Worm (Caenorhabditis elegans) whole organism, midembryonic: ENCODE data around the gene E02C12.11.
"Not testable (repeated sequence)": the region's sequence is repeated elsewhere in the genome, so short reads cannot be mapped to it uniquely, and the experiment has no call there.

Source experiments
- T22C8.4 ChIP-seq: fragments of 200-800 bp; sonication (Bioruptor generic); IDR thresholded peaks from 2 replicates; pipeline ENCODE4 v1.3.6; 2022; ENCODE audit warnings: missing genetic modification characterization, missing compliant biosample characterization
- cog-1 ChIP-seq: sonication (generic microtip); optimal IDR thresholded peaks from 2 replicates; lab custom pipeline; 2016; ENCODE audit warnings: missing genetic modification characterization, missing compliant biosample characterization
- flt-1 ChIP-seq: fragments of 200-800 bp; sonication (Bioruptor generic); IDR thresholded peaks from 2 replicates; pipeline ENCODE4 v1.3.6; 2022; ENCODE audit warnings: missing genetic modification characterization, missing compliant biosample characterization
- klf-2 ChIP-seq: fragments of 200-800 bp; sonication (Bioruptor generic); conservative IDR thresholded peaks from 2 replicates; pipeline ENCODE4 v1.3.6; 2022; ENCODE audit warnings: missing genetic modification reagents, missing genetic modification characterization, missing compliant biosample characterization
- med-1 ChIP-seq: sonication (generic microtip); optimal IDR thresholded peaks from 2 replicates; lab custom pipeline; 2017; ENCODE audit warnings: missing genetic modification characterization, mild to moderate bottlenecking, missing compliant biosample characterization, antibody characterized with exemption, missing genetic modification reagents; ENCODE audit not compliant: insufficient read depth
- ref-1 ChIP-seq: fragments of 200-800 bp; sonication (Bioruptor generic); conservative IDR thresholded peaks from 2 replicates; pipeline ENCODE4 v1.3.6; 2022; ENCODE audit warnings: missing genetic modification reagents, missing genetic modification characterization, missing compliant biosample characterization
- tab-1 ChIP-seq: fragments of 200-800 bp; sonication (Bioruptor generic); IDR thresholded peaks from 2 replicates; pipeline ENCODE4 v1.3.6; 2022; ENCODE audit warnings: missing genetic modification characterization, missing compliant biosample characterization
- ztf-23 ChIP-seq: fragments of 200-800 bp; sonication (Bioruptor generic); IDR thresholded peaks from 2 replicates; pipeline ENCODE4 v1.3.6; 2022; ENCODE audit warnings: missing genetic modification reagents, missing genetic modification characterization, missing compliant biosample characterization
- ztf-29 ChIP-seq: fragments of 200-800 bp; sonication (Bioruptor generic); IDR thresholded peaks from 2 replicates; pipeline ENCODE4 v1.3.6; 2022; ENCODE audit warnings: missing genetic modification reagents, missing genetic modification characterization, missing compliant biosample characterization

Gene E02C12.11

DNA sequence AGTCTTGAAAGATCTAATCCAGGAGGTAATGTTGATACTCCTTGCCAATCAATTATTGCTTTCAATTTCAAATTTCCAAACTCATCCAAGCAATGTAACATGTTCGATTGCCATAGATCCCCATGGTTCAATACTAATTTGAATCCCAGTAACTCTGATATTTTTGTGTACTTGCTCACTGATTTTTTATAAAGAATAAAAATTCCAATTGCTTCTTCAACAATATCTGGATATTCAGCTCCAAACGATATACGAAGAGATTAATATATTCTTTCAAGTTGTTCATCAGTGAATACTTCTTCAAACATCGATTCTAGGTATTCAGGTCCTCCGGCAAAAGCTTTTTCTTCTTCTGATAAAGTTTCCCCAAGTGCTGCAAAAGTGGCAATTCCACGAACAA is at the start of gene E02C12.11:
Gene E02C12.11, minus strand, starts transcription at position 101 of the 400 bp plus-strand sequence.
- not testable (repeated sequence) for TF ChIP-seq med-1 (GFP tag; lab: Kevin White, UChicago); ref-1 (GFP tag; lab: Robert Waterston, UW); T22C8.4 (GFP tag; lab: Robert Waterston, UW)

- TF ChIP-seq cog-1 (tag; lab: Kevin White, UChicago) (no peak), klf-2 (GFP tag; lab: Robert Waterston, UW) (no peak), T22C8.4 (GFP tag; lab: Robert Waterston, UW) (no peak), ref-1 (GFP tag; lab: Robert Waterston, UW) (no peak), tab-1 (no peak), flt-1 (GFP tag; lab: Robert Waterston, UW) (no peak), ztf-23 (GFP tag; lab: Robert Waterston, UW) (no peak), med-1 (GFP tag; lab: Kevin White, UChicago) (no peak), ztf-29 (GFP tag; lab: Robert Waterston, UW) (no peak)
These were observed 47.4 kb upstream of the E02C12.11 start, which contains the start of gene F36D4.6 for ce11 chrV:9427075-9427474. Gene F36D4.6 (minus strand): TSS chrV:9427175.

DNA sequence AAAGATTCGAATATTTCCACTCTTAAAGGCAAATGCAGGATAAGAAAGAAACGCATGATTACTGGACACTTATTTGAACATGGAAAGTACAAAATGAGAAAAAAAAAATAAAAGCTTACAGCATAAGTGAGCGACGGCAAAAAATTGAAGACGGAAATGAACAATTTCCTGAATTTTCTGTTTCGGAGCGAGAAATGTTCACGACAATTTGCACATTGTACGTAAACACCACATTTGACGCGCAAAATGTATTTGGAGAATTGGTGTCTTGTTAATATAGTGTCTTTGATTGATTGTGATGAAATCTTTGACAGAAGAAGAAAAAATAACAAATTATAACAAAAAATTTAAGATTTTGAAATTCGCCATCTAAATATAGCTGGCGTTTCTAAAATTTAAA is 45.9 kb upstream of the E02C12.11 start, which contains the start of gene F36D4.5:
Gene F36D4.5, minus strand, starts transcription at position 225 of the 400 bp plus-strand sequence.
- TF ChIP-seq tab-1 (no peak), T22C8.4 (GFP tag; lab: Robert Waterston, UW) (no peak), ztf-29 (GFP tag; lab: Robert Waterston, UW) (no peak), ztf-23 (GFP tag; lab: Robert Waterston, UW) (no peak), med-1 (GFP tag; lab: Kevin White, UChicago) (no peak), cog-1 (tag; lab: Kevin White, UChicago) (no peak), klf-2 (GFP tag; lab: Robert Waterston, UW) (no peak), flt-1 (GFP tag; lab: Robert Waterston, UW) (no peak), ref-1 (GFP tag; lab: Robert Waterston, UW) (no peak)

ce11 chrV:9424514-9424913 is 44.8 kb upstream of the E02C12.11 start:
- TF ChIP-seq ref-1 (GFP tag; lab: Robert Waterston, UW) (no peak), tab-1 (no peak), ztf-23 (GFP tag; lab: Robert Waterston, UW) (no peak), cog-1 (tag; lab: Kevin White, UChicago) (peak; percentile 42), flt-1 (GFP tag; lab: Robert Waterston, UW) (no peak)

- no peak for TF ChIP-seq ref-1 (GFP tag; lab: Robert Waterston, UW)
- no peak for TF ChIP-seq tab-1
- no peak for TF ChIP-seq med-1 (GFP tag; lab: Kevin White, UChicago)
- no peak for TF ChIP-seq cog-1 (tag; lab: Kevin White, UChicago)
- no peak for TF ChIP-seq ztf-23 (GFP tag; lab: Robert Waterston, UW)
- no peak for TF ChIP-seq T22C8.4 (GFP tag; lab: Robert Waterston, UW)
- no peak for TF ChIP-seq ztf-29 (GFP tag; lab: Robert Waterston, UW)
- TF ChIP-seq flt-1 (GFP tag; lab: Robert Waterston, UW), result no peak
- no peak for TF ChIP-seq klf-2 (GFP tag; lab: Robert Waterston, UW)
These were observed 43.8 kb upstream of the E02C12.11 start for ce11 chrV:9423539-9423938.

DNA sequence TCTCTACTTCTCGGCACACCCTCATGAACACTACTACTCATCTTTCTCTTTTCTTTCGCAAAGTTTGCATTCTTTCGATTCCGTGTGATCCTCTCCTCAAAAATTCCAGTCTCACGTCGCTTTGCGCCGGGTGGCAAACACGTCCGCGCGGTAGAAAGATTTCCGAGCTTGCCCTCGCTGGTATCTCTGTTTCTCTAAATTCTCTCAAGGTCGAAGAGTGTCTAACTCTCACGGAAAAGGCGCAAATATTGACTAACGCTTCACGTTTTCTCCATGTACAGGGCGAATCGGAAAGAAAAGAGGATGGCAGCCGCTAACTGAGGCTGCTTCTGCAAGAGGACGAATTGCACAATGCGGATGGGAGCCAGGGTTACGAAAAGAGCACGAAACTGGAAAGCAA is 43.0 kb upstream of the E02C12.11 start:
- TF ChIP-seq T22C8.4 (GFP tag; lab: Robert Waterston, UW) (no peak), tab-1 (no peak), flt-1 (GFP tag; lab: Robert Waterston, UW) (no peak), ztf-23 (GFP tag; lab: Robert Waterston, UW) (no peak), klf-2 (GFP tag; lab: Robert Waterston, UW) (0 out of 2 replicates have a peak, but pooled peaks have one; percentile 41), ztf-29 (GFP tag; lab: Robert Waterston, UW) (0 out of 2 replicates have a peak, but pooled peaks have one; percentile 51), med-1 (GFP tag; lab: Kevin White, UChicago) (no peak), cog-1 (tag; lab: Kevin White, UChicago) (no peak), ref-1 (GFP tag; lab: Robert Waterston, UW) (no peak)

DNA sequence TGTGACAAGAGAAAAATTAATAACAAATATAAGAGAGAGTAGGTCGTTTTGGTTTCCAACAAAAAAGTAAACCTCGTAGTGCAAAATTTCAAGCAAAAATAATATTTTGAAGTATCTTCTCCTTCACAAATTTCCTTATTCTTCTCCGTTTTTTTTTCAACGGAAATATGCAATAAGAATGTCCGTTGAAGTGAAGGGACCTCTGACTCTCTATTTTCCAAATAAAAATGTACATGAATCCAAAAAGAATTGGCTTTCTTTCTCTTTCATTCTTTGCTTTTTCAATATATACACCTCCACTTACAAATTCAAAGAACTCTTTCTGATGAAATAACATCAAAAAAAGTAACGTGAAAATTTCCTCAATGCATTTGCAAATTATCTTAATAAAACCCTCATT is 36.9 kb upstream of the E02C12.11 start, which contains the start of gene F36D4.1:
Gene F36D4.1, plus strand, starts transcription at position 301 of the 400 bp plus-strand sequence.
- no peak for TF ChIP-seq ztf-29 (GFP tag; lab: Robert Waterston, UW)
- no peak for TF ChIP-seq cog-1 (tag; lab: Kevin White, UChicago)
- no peak for TF ChIP-seq tab-1
- no peak for TF ChIP-seq med-1 (GFP tag; lab: Kevin White, UChicago)
- no peak for TF ChIP-seq T22C8.4 (GFP tag; lab: Robert Waterston, UW)
- no peak for TF ChIP-seq ref-1 (GFP tag; lab: Robert Waterston, UW)
- TF ChIP-seq klf-2 (GFP tag; lab: Robert Waterston, UW), result no peak
- TF ChIP-seq ztf-23 (GFP tag; lab: Robert Waterston, UW), result no peak

- no peak for TF ChIP-seq tab-1
- TF ChIP-seq ztf-29 (GFP tag; lab: Robert Waterston, UW), result no peak
- TF ChIP-seq med-1 (GFP tag; lab: Kevin White, UChicago), result no peak
- TF ChIP-seq cog-1 (tag; lab: Kevin White, UChicago), result no peak
- TF ChIP-seq T22C8.4 (GFP tag; lab: Robert Waterston, UW), result no peak
- TF ChIP-seq klf-2 (GFP tag; lab: Robert Waterston, UW), result no peak
- no peak for TF ChIP-seq ref-1 (GFP tag; lab: Robert Waterston, UW)
- no peak for TF ChIP-seq flt-1 (GFP tag; lab: Robert Waterston, UW)
- TF ChIP-seq ztf-23 (GFP tag; lab: Robert Waterston, UW), result no peak
These were observed 34.8 kb upstream of the E02C12.11 start, which contains the start of gene F36D4.4 for ce11 chrV:9414516-9414915. Gene F36D4.4 (minus strand): TSS chrV:9414616.

DNA sequence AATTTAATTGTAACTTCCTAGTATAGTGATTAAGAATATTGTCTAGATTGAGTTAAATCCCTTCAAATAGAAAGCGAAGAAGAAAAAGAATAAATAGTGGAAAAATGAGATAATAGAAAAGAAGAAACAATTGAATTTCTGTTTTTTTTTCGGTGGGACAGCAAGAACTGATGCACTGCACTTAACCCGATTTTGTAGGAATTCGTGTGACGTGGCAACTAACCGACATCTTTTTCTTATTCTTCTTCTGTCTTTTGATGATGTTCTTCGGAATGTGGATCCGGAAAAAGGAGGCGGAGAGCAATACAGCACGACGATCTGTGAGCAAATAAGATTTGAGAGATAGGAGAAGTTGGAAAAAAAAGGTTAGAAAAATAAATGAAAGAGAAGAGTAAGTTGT is 29.2 kb upstream of the E02C12.11 start:
- TF ChIP-seq ztf-23 (GFP tag; lab: Robert Waterston, UW), result no peak
- no peak for TF ChIP-seq cog-1 (tag; lab: Kevin White, UChicago)
- TF ChIP-seq ref-1 (GFP tag; lab: Robert Waterston, UW), result no peak
- TF ChIP-seq T22C8.4 (GFP tag; lab: Robert Waterston, UW), result no peak
- TF ChIP-seq flt-1 (GFP tag; lab: Robert Waterston, UW), result no peak
- no peak for TF ChIP-seq med-1 (GFP tag; lab: Kevin White, UChicago)
- TF ChIP-seq tab-1, result no peak
- no peak for TF ChIP-seq ztf-29 (GFP tag; lab: Robert Waterston, UW)
- no peak for TF ChIP-seq klf-2 (GFP tag; lab: Robert Waterston, UW)
